Worm (Caenorhabditis elegans) whole organism, L1 larva: ENCODE results near the gene semo-1.

Experiments used
- ama-1 ChIP-seq: fragments of 150-350 bp; optimal IDR thresholded peaks from 2 replicates; lab custom pipeline; 2014
- fos-1 ChIP-seq: fragments of 150-350 bp; optimal IDR thresholded peaks from 2 replicates; lab custom pipeline; 2014; ENCODE audit warnings: missing biosample characterization, missing genetic modification characterization
- isw-1 ChIP-seq: fragments of 200-800 bp; sonication (Bioruptor generic); IDR thresholded peaks from 2 replicates; pipeline ENCODE4 v1.3.6; 2022; ENCODE audit warnings: missing genetic modification characterization, missing compliant biosample characterization
- nhr-237 ChIP-seq: fragments of 150-350 bp; optimal IDR thresholded peaks from 2 replicates; lab custom pipeline; 2014; ENCODE audit warnings: missing biosample characterization, missing genetic modification characterization
- nhr-76 ChIP-seq: sonication (generic microtip); optimal IDR thresholded peaks from 2 replicates; lab custom pipeline; 2017; ENCODE audit warnings: missing biosample characterization, missing genetic modification characterization
- snpc-4 ChIP-seq: fragments of 150-350 bp; optimal IDR thresholded peaks from 2 replicates; lab custom pipeline; 2014; ENCODE audit warnings: missing biosample characterization, missing genetic modification characterization

ce11 chrIV:14098540-14099098, 47.6 kb downstream of the semo-1 start:
- TF ChIP-seq fos-1: no peak
- TF ChIP-seq nhr-76 (tag; lab: Kevin White, UChicago): no peak
- TF ChIP-seq nhr-237 (tag; lab: Kevin White, UChicago): no peak
- no peak for TF ChIP-seq snpc-4 (tag; lab: Kevin White, UChicago)
- no peak for TF ChIP-seq isw-1 (GFP tag; lab: Robert Waterston, UW)
- no peak for TF ChIP-seq ama-1 (lab: Kevin White, UChicago)
